Worm (Caenorhabditis elegans) whole organism, L2 larva: ENCODE measurements around the gene pnk-4.

Experiments used
- mab-5 ChIP-seq: fragments of 150-350 bp; optimal IDR thresholded peaks from 2 replicates; lab custom pipeline; 2014; ENCODE audit warnings: missing biosample characterization, missing genetic modification characterization
- nhr-25 ChIP-seq: fragments of 150-350 bp; sonication (generic microtip); optimal IDR thresholded peaks from 3 replicates; lab custom pipeline; 2014; ENCODE audit warnings: missing biosample characterization, missing genetic modification characterization

ce11 chrX:5067796-5068195 is 19.8 kb upstream of the pnk-4 start, which contains the start of gene clc-7:
- TF ChIP-seq mab-5 (tag; lab: Kevin White, UChicago) (no peak), nhr-25 (tag; lab: Kevin White, UChicago) (no peak)
